Worm (Caenorhabditis elegans) whole organism, L2 larva: ENCODE data around the gene tbx-9.

Experiments
- C34F6.9 ChIP-seq: fragments of 150-350 bp; optimal IDR thresholded peaks from 2 replicates; lab custom pipeline; 2014; ENCODE audit warnings: missing biosample characterization, missing genetic modification characterization
- F13H6.1 ChIP-seq: sonication (generic microtip); optimal IDR thresholded peaks from 2 replicates; lab custom pipeline; 2016; ENCODE audit warnings: missing genetic modification characterization, missing compliant biosample characterization
- R02D3.7 ChIP-seq: fragments of 150-350 bp; optimal IDR thresholded peaks from 2 replicates; lab custom pipeline; 2014; ENCODE audit warnings: missing biosample characterization, missing genetic modification characterization
- Y55F3AM.14 ChIP-seq: fragments of 200-800 bp; sonication (Bioruptor generic); optimal IDR thresholded peaks from 2 replicates; lab custom pipeline; 2018; ENCODE audit warnings: mild to moderate bottlenecking, missing genetic modification characterization, missing compliant biosample characterization
- ZK546.5 ChIP-seq: sonication (generic microtip); optimal IDR thresholded peaks from 2 replicates; lab custom pipeline; 2017; ENCODE audit warnings: missing biosample characterization, missing genetic modification characterization
- alr-1 ChIP-seq: fragments of 150-350 bp; optimal IDR thresholded peaks from 2 replicates; lab custom pipeline; 2014; ENCODE audit warnings: missing biosample characterization, missing genetic modification characterization
- aly-2 ChIP-seq: fragments of 150-350 bp; optimal IDR thresholded peaks from 2 replicates; lab custom pipeline; 2014; ENCODE audit warnings: missing biosample characterization, missing genetic modification characterization
- ama-1 ChIP-seq: fragments of 150-350 bp; optimal IDR thresholded peaks from 2 replicates; lab custom pipeline; 2018; ENCODE audit warnings: inconsistent platforms
- blmp-1 ChIP-seq: sonication (generic microtip); optimal IDR thresholded peaks from 2 replicates; lab custom pipeline; 2017; ENCODE audit warnings: missing genetic modification characterization, mild to moderate bottlenecking, missing compliant biosample characterization, antibody characterized with exemption, moderate library complexity; ENCODE audit not compliant: insufficient read depth
- crh-2 ChIP-seq: sonication (generic microtip); optimal IDR thresholded peaks from 2 replicates; lab custom pipeline; 2017; ENCODE audit warnings: missing biosample characterization, missing genetic modification characterization
- dmd-4 ChIP-seq: sonication (generic microtip); optimal IDR thresholded peaks from 2 replicates; lab custom pipeline; 2017; ENCODE audit warnings: missing biosample characterization, missing genetic modification characterization
- egl-27 ChIP-seq: sonication (generic microtip); optimal IDR thresholded peaks from 3 replicates; lab custom pipeline; 2017; ENCODE audit warnings: missing biosample characterization, missing genetic modification reagents, missing genetic modification characterization
- elt-1 ChIP-seq: fragments of 150-350 bp; optimal IDR thresholded peaks from 2 replicates; lab custom pipeline; 2014; ENCODE audit warnings: missing biosample characterization, missing genetic modification characterization
- elt-3 ChIP-seq: sonication (generic microtip); optimal IDR thresholded peaks from 2 replicates; lab custom pipeline; 2017; ENCODE audit warnings: missing biosample characterization, missing genetic modification characterization
- fos-1 ChIP-seq: fragments of 150-350 bp; optimal IDR thresholded peaks from 2 replicates; lab custom pipeline; 2014; ENCODE audit warnings: missing biosample characterization, missing genetic modification characterization
- gmeb-1 ChIP-seq: fragments of 150-350 bp; optimal IDR thresholded peaks from 2 replicates; lab custom pipeline; 2014; ENCODE audit warnings: missing biosample characterization, missing genetic modification characterization
- lin-13 ChIP-seq: fragments of 150-350 bp; optimal IDR thresholded peaks from 2 replicates; lab custom pipeline; 2014; ENCODE audit warnings: missing biosample characterization, missing genetic modification reagents, missing genetic modification characterization
- lsy-2 ChIP-seq, 2 experiments: fragments of 150-350 bp in 1 of 2; sonication (generic microtip) in 1 of 2; optimal IDR thresholded peaks; 2 replicates each; lab custom pipeline; 2014 to 2017; ENCODE audit warnings: missing biosample characterization in 2 of 2, missing genetic modification characterization in 2 of 2
- mab-5 ChIP-seq: fragments of 150-350 bp; optimal IDR thresholded peaks from 2 replicates; lab custom pipeline; 2014; ENCODE audit warnings: missing biosample characterization, missing genetic modification characterization
- mbf-1 ChIP-seq: sonication (generic microtip); optimal IDR thresholded peaks from 2 replicates; lab custom pipeline; 2017; ENCODE audit warnings: missing biosample characterization, missing genetic modification characterization
- mdl-1 ChIP-seq, 2 experiments: fragments of 150-350 bp in 1 of 2; sonication (generic microtip) in 1 of 2; optimal IDR thresholded peaks; 2 replicates each; lab custom pipeline; 2017; ENCODE audit warnings: missing biosample characterization in 2 of 2, missing genetic modification characterization in 2 of 2
- nhr-10 ChIP-seq: sonication (generic microtip); optimal IDR thresholded peaks from 2 replicates; lab custom pipeline; 2017; ENCODE audit warnings: missing biosample characterization, missing genetic modification characterization
- nhr-11 ChIP-seq: fragments of 150-350 bp; optimal IDR thresholded peaks from 2 replicates; lab custom pipeline; 2014; ENCODE audit warnings: missing biosample characterization, missing genetic modification characterization
- nhr-129 ChIP-seq: fragments of 150-350 bp; optimal IDR thresholded peaks from 2 replicates; lab custom pipeline; 2014; ENCODE audit warnings: missing biosample characterization, missing genetic modification characterization
- nhr-21 ChIP-seq: fragments of 150-350 bp; optimal IDR thresholded peaks from 2 replicates; lab custom pipeline; 2014; ENCODE audit warnings: missing biosample characterization, missing genetic modification characterization
- nhr-237 ChIP-seq: fragments of 150-350 bp; optimal IDR thresholded peaks from 2 replicates; lab custom pipeline; 2014; ENCODE audit warnings: missing biosample characterization, missing genetic modification characterization
- nhr-6 ChIP-seq: fragments of 150-350 bp; optimal IDR thresholded peaks from 2 replicates; lab custom pipeline; 2014; ENCODE audit warnings: missing biosample characterization, missing genetic modification characterization
- nhr-77 ChIP-seq: fragments of 150-350 bp; optimal IDR thresholded peaks from 2 replicates; lab custom pipeline; 2014; ENCODE audit warnings: missing biosample characterization, missing genetic modification characterization
- peb-1 ChIP-seq: fragments of 150-350 bp; optimal IDR thresholded peaks from 2 replicates; lab custom pipeline; 2014; ENCODE audit warnings: missing biosample characterization, missing genetic modification characterization
- skn-1 ChIP-seq: sonication (generic microtip); optimal IDR thresholded peaks from 2 replicates; lab custom pipeline; 2017; ENCODE audit warnings: missing biosample characterization, missing genetic modification characterization
- snpc-4 ChIP-seq: fragments of 150-350 bp; optimal IDR thresholded peaks from 2 replicates; lab custom pipeline; 2014; ENCODE audit warnings: missing biosample characterization, missing genetic modification characterization
- unc-39 ChIP-seq: fragments of 150-350 bp; optimal IDR thresholded peaks from 2 replicates; lab custom pipeline; 2014; ENCODE audit warnings: missing biosample characterization, missing genetic modification characterization
- unc-55 ChIP-seq: fragments of 150-350 bp; sonication (generic microtip); optimal IDR thresholded peaks from 3 replicates; lab custom pipeline; 2014; ENCODE audit warnings: missing biosample characterization, missing genetic modification reagents, missing genetic modification characterization
- unc-62 ChIP-seq: fragments of 150-350 bp; optimal IDR thresholded peaks from 2 replicates; lab custom pipeline; 2014; ENCODE audit warnings: missing biosample characterization, missing genetic modification reagents, missing genetic modification characterization
- zag-1 ChIP-seq: fragments of 150-350 bp; optimal IDR thresholded peaks from 2 replicates; lab custom pipeline; 2014; ENCODE audit warnings: missing biosample characterization, missing genetic modification characterization
- ztf-1 ChIP-seq: fragments of 200-800 bp; sonication (Bioruptor generic); conservative IDR thresholded peaks from 2 replicates; pipeline ENCODE4 v1.3.6; 2022; ENCODE audit warnings: missing genetic modification characterization, missing compliant biosample characterization
- ztf-11 ChIP-seq: sonication (generic microtip); optimal IDR thresholded peaks from 2 replicates; lab custom pipeline; 2017; ENCODE audit warnings: missing biosample characterization, missing genetic modification characterization
- ztf-4 ChIP-seq: fragments of 150-350 bp; optimal IDR thresholded peaks from 2 replicates; lab custom pipeline; 2014; ENCODE audit warnings: missing biosample characterization, missing genetic modification characterization

tbx-9 gene

ce11 chrIII:10376041-10376440 is 34.4 kb upstream of the tbx-9 start:
- peak; percentile 19 for TF ChIP-seq crh-2 (tag; lab: Kevin White, UChicago)
- no peak for TF ChIP-seq ama-1 (lab: Kevin White, UChicago)
- TF ChIP-seq fos-1 (tag; lab: Kevin White, UChicago) = peak; percentile 85
- no peak for TF ChIP-seq nhr-237
- TF ChIP-seq F13H6.1 (tag; lab: Kevin White, UChicago) = no peak

- TF ChIP-seq elt-1 (tag; lab: Kevin White, UChicago) (no peak), mbf-1 (tag; lab: Kevin White, UChicago) (no peak), gmeb-1 (no peak), unc-55 (GFP tag; lab: Kevin White, UChicago) (no peak), ztf-4 (tag; lab: Kevin White, UChicago) (no peak), nhr-77 (tag; lab: Kevin White, UChicago) (no peak), blmp-1 (no peak), lin-13 (GFP tag; lab: Kevin White, UChicago) (no peak), egl-27 (tag; lab: Kevin White, UChicago) (no peak), ZK546.5 (tag; lab: Kevin White, UChicago) (no peak), unc-62 (GFP tag; lab: Kevin White, UChicago) (no peak), snpc-4 (tag; lab: Kevin White, UChicago) (no peak), nhr-237 (no peak), C34F6.9 (tag; lab: Kevin White, UChicago) (no peak), alr-1 (tag; lab: Kevin White, UChicago) (no peak), ztf-1 (GFP tag; lab: Robert Waterston, UW) (no peak), mdl-1 (tag; optimal IDR thresholded peaks at IDR 0.05; lab: Kevin White, UChicago) (no peak), lsy-2 (tag; optimal IDR thresholded peaks at IDR 0.05; lab: Kevin White, UChicago) (no peak), peb-1 (tag; lab: Kevin White, UChicago) (no peak), ztf-11 (tag; lab: Kevin White, UChicago) (no peak)
- TF ChIP-seq, all 48 proteins: peak for 0
Observed at ce11 chrIII:10373845-10374244, 32.2 kb upstream of the tbx-9 start.

DNA sequence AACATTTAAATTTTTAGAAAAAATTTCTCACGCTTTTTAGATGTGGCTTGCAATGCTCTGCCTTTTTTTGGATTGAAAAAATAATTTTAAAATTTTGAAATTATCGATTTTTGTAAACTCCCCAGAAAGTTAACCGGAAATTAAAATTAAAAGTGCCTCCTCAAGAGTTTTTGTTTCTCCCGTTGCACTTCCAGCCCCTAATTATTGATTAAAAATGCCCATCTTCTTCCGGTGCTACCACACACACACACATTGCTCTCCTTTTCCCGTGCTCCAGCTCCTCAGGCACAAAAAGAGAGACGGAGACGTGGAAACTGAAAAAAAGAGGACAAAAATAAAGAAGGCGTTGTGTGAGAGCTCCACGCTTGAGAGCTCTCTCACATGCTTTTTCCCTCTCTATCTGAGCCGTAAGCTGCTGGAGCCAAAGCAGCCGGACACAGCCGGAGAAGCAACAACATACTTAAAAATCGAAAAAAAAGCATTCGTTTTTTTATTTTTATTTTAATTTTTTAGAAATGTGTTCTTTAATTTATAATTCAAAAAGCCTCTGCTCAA is 25.8 kb upstream of the tbx-9 start:
- TF ChIP-seq R02D3.7 (tag; lab: Kevin White, UChicago) (no peak), zag-1 (tag; lab: Kevin White, UChicago) (peak; percentile 10), snpc-4 (tag; lab: Kevin White, UChicago) (no peak), ama-1 (lab: Kevin White, UChicago) (no peak), nhr-129 (tag; lab: Kevin White, UChicago) (peak; percentile 18), aly-2 (tag; lab: Kevin White, UChicago) (no peak), unc-55 (GFP tag; lab: Kevin White, UChicago) (peak; percentile 44), fos-1 (tag; lab: Kevin White, UChicago) (no peak), nhr-77 (tag; lab: Kevin White, UChicago) (no peak), elt-3 (no peak), C34F6.9 (tag; lab: Kevin White, UChicago) (peak; percentile 45), gmeb-1 (no peak), ZK546.5 (tag; lab: Kevin White, UChicago) (no peak), lin-13 (GFP tag; lab: Kevin White, UChicago) (no peak), lsy-2 (tag; optimal IDR thresholded peaks at IDR 0.05; lab: Kevin White, UChicago) (peak in 1 of 2 experiments; percentile 24), unc-39 (no peak), unc-62 (GFP tag; lab: Kevin White, UChicago) (no peak), ztf-1 (GFP tag; lab: Robert Waterston, UW) (no peak)

ce11 chrIII:10364656-10365055 is 23.0 kb upstream of the tbx-9 start, which contains the start of gene tbc-8:
TSS of gene tbc-8 (plus strand) at chrIII:10364956.
- TF ChIP-seq aly-2 (tag; lab: Kevin White, UChicago) (no peak), nhr-6 (no peak), nhr-11 (no peak), skn-1 (no peak), nhr-129 (tag; lab: Kevin White, UChicago) (no peak), dmd-4 (tag; lab: Kevin White, UChicago) (no peak), Y55F3AM.14 (GFP tag; lab: Kevin White, UChicago) (no peak), mab-5 (tag; lab: Kevin White, UChicago) (no peak), nhr-10 (tag; lab: Kevin White, UChicago) (no peak), nhr-237 (no peak), zag-1 (tag; lab: Kevin White, UChicago) (no peak), nhr-21 (tag; lab: Kevin White, UChicago) (no peak), peb-1 (tag; lab: Kevin White, UChicago) (no peak), R02D3.7 (tag; lab: Kevin White, UChicago) (no peak), snpc-4 (tag; lab: Kevin White, UChicago) (no peak)
- TF ChIP-seq, all 48 proteins: peak for 0
